Worm (Caenorhabditis elegans) whole organism, L3 larva: ENCODE measurements around the gene str-47.

ENCODE experiments used
- R02D3.7 ChIP-seq: fragments of 150-350 bp; optimal IDR thresholded peaks from 2 replicates; lab custom pipeline; 2014; ENCODE audit warnings: missing biosample characterization, missing genetic modification characterization
- ZK546.5 ChIP-seq: sonication (generic microtip); optimal IDR thresholded peaks from 2 replicates; lab custom pipeline; 2017; ENCODE audit warnings: missing biosample characterization, missing genetic modification characterization
- aly-2 ChIP-seq: fragments of 150-350 bp; optimal IDR thresholded peaks from 2 replicates; lab custom pipeline; 2014; ENCODE audit warnings: missing biosample characterization, missing genetic modification characterization
- ceh-82 ChIP-seq: fragments of 150-350 bp; optimal IDR thresholded peaks from 2 replicates; lab custom pipeline; 2014; ENCODE audit warnings: missing biosample characterization, missing genetic modification characterization
- ceh-9 ChIP-seq: sonication (generic microtip); optimal IDR thresholded peaks from 2 replicates; lab custom pipeline; 2018; ENCODE audit warnings: missing biosample characterization, missing genetic modification characterization
- daf-12 ChIP-seq: fragments of 150-350 bp; optimal IDR thresholded peaks from 2 replicates; lab custom pipeline; 2014; ENCODE audit warnings: missing biosample characterization, missing genetic modification reagents, missing genetic modification characterization
- egl-27 ChIP-seq: sonication (generic microtip); optimal IDR thresholded peaks from 4 replicates; lab custom pipeline; 2017; ENCODE audit warnings: missing biosample characterization, missing genetic modification reagents, missing genetic modification characterization
- elt-1 ChIP-seq: fragments of 150-350 bp; optimal IDR thresholded peaks from 2 replicates; lab custom pipeline; 2014; ENCODE audit warnings: missing biosample characterization, missing genetic modification characterization
- eor-1 ChIP-seq, 2 experiments: fragments of 150-350 bp; optimal IDR thresholded peaks; 2 replicates each; lab custom pipeline; 2014 to 2018; ENCODE audit warnings: missing biosample characterization in 2 of 2, missing genetic modification characterization in 2 of 2
- fkh-10 ChIP-seq: sonication (generic microtip); optimal IDR thresholded peaks from 2 replicates; lab custom pipeline; 2017; ENCODE audit warnings: missing biosample characterization, missing genetic modification reagents, missing genetic modification characterization
- fkh-2 ChIP-seq: fragments of 150-350 bp; optimal IDR thresholded peaks from 2 replicates; lab custom pipeline; 2014; ENCODE audit warnings: missing biosample characterization, missing genetic modification reagents, missing genetic modification characterization
- fos-1 ChIP-seq: fragments of 150-350 bp; optimal IDR thresholded peaks from 2 replicates; lab custom pipeline; 2014; ENCODE audit warnings: missing biosample characterization, missing genetic modification characterization
- lsy-12 ChIP-seq: sonication (generic microtip); optimal IDR thresholded peaks from 2 replicates; lab custom pipeline; 2016; ENCODE audit warnings: mild to moderate bottlenecking, missing genetic modification characterization, missing compliant biosample characterization
- mdl-1 ChIP-seq: fragments of 150-350 bp; optimal IDR thresholded peaks from 2 replicates; lab custom pipeline; 2014; ENCODE audit warnings: missing biosample characterization, missing genetic modification characterization
- mml-1 ChIP-seq: fragments of 150-350 bp; sonication (generic microtip); optimal IDR thresholded peaks from 3 replicates; lab custom pipeline; 2014; ENCODE audit warnings: missing biosample characterization, missing genetic modification characterization
- nfya-1 ChIP-seq: sonication (generic microtip); optimal IDR thresholded peaks from 2 replicates; lab custom pipeline; 2017; ENCODE audit warnings: missing genetic modification characterization, mild to moderate bottlenecking, missing compliant biosample characterization, antibody characterized with exemption, moderate library complexity; ENCODE audit not compliant: insufficient read depth
- nhr-11 ChIP-seq: fragments of 150-350 bp; optimal IDR thresholded peaks from 2 replicates; lab custom pipeline; 2014; ENCODE audit warnings: missing biosample characterization, missing genetic modification characterization
- nhr-12 ChIP-seq: fragments of 150-350 bp; optimal IDR thresholded peaks from 2 replicates; lab custom pipeline; 2014; ENCODE audit warnings: missing biosample characterization, missing genetic modification characterization
- nhr-23 ChIP-seq: fragments of 150-350 bp; optimal IDR thresholded peaks from 2 replicates; lab custom pipeline; 2014; ENCODE audit warnings: missing biosample characterization, missing genetic modification reagents, missing genetic modification characterization
- nhr-237 ChIP-seq: fragments of 150-350 bp; optimal IDR thresholded peaks from 2 replicates; lab custom pipeline; 2014; ENCODE audit warnings: missing biosample characterization, missing genetic modification characterization
- nhr-25 ChIP-seq: sonication (generic microtip); optimal IDR thresholded peaks from 2 replicates; lab custom pipeline; 2017; ENCODE audit warnings: missing biosample characterization, missing genetic modification characterization
- nhr-43 ChIP-seq: sonication (generic microtip); optimal IDR thresholded peaks from 2 replicates; lab custom pipeline; 2016; ENCODE audit warnings: mild to moderate bottlenecking, missing genetic modification characterization, missing compliant biosample characterization; ENCODE audit not compliant: poor library complexity, severe bottlenecking
- nhr-67 ChIP-seq: fragments of 150-350 bp; optimal IDR thresholded peaks from 2 replicates; lab custom pipeline; 2014; ENCODE audit warnings: missing biosample characterization, missing genetic modification characterization
- nhr-76 ChIP-seq: fragments of 150-350 bp; sonication (generic microtip); optimal IDR thresholded peaks from 5 replicates; lab custom pipeline; 2014; ENCODE audit warnings: missing biosample characterization, missing genetic modification characterization
- nhr-77 ChIP-seq: fragments of 150-350 bp; optimal IDR thresholded peaks from 2 replicates; lab custom pipeline; 2014; ENCODE audit warnings: missing biosample characterization, missing genetic modification characterization
- pha-4 ChIP-seq: fragments of 150-350 bp; optimal IDR thresholded peaks from 2 replicates; lab custom pipeline; 2014; ENCODE audit warnings: missing biosample characterization, missing genetic modification reagents, missing genetic modification characterization
- sea-2 ChIP-seq: fragments of 150-350 bp; sonication (generic microtip); optimal IDR thresholded peaks from 4 replicates; lab custom pipeline; 2014; ENCODE audit warnings: missing biosample characterization, missing genetic modification reagents, missing genetic modification characterization
- skn-1 ChIP-seq: fragments of 150-350 bp; optimal IDR thresholded peaks from 2 replicates; lab custom pipeline; 2014; ENCODE audit warnings: missing biosample characterization, missing genetic modification characterization
- tbx-2 ChIP-seq: sonication (generic microtip); optimal IDR thresholded peaks from 2 replicates; lab custom pipeline; 2016; ENCODE audit warnings: mild to moderate bottlenecking, missing genetic modification characterization, missing compliant biosample characterization
- unc-39 ChIP-seq: sonication (generic microtip); optimal IDR thresholded peaks from 4 replicates; lab custom pipeline; 2017; ENCODE audit warnings: missing biosample characterization, missing genetic modification characterization
- zag-1 ChIP-seq: fragments of 150-350 bp; optimal IDR thresholded peaks from 2 replicates; lab custom pipeline; 2014; ENCODE audit warnings: missing biosample characterization, missing genetic modification characterization
- ztf-11 ChIP-seq: fragments of 150-350 bp; optimal IDR thresholded peaks from 2 replicates; lab custom pipeline; 2014; ENCODE audit warnings: missing biosample characterization, missing genetic modification characterization

Gene str-47

ce11 chrV:7649963-7650362 is 4.4 kb downstream of the str-47 start:
- TF ChIP-seq fkh-10 (GFP tag; lab: Kevin White, UChicago) (no peak), aly-2 (tag; lab: Kevin White, UChicago) (no peak), daf-12 (no peak), egl-27 (tag; lab: Kevin White, UChicago) (no peak)

- TF ChIP-seq unc-39 (tag; lab: Kevin White, UChicago) (no peak), ceh-9 (tag; lab: Kevin White, UChicago) (no peak), fkh-2 (tag; lab: Kevin White, UChicago) (no peak), sea-2 (GFP tag; lab: Kevin White, UChicago) (no peak), ceh-82 (tag; lab: Kevin White, UChicago) (no peak), mml-1 (tag; lab: Kevin White, UChicago) (no peak)
Measured at ce11 chrV:7651757-7652156, 6.2 kb downstream of the str-47 start, which contains the start of gene srh-234. srh-234 (minus strand) TSS chrV:7651857.

ce11 chrV:7653567-7653966 is 8.0 kb downstream of the str-47 start, which contains the start of gene srh-200:
srh-200 (minus strand) TSS chrV:7653667.
- no peak for TF ChIP-seq ZK546.5
- TF ChIP-seq tbx-2 (tag; lab: Kevin White, UChicago) = no peak
- no peak for TF ChIP-seq nhr-25 (tag; lab: Kevin White, UChicago)
- no peak for TF ChIP-seq nhr-77
- TF ChIP-seq daf-12 = no peak
- no peak for TF ChIP-seq nhr-237
- TF ChIP-seq skn-1 (tag; lab: Kevin White, UChicago) = no peak

ce11 chrV:7667940-7668339 is 22.4 kb downstream of the str-47 start, which contains the start of gene C12D5.5:
C12D5.5 (plus strand) TSS chrV:7668240.
- TF ChIP-seq aly-2 (tag; lab: Kevin White, UChicago) (no peak), pha-4 (tag; lab: Kevin White, UChicago) (no peak), nhr-23 (no peak), ztf-11 (no peak), elt-1 (tag; lab: Kevin White, UChicago) (no peak), nhr-76 (tag; lab: Kevin White, UChicago) (no peak), nhr-25 (tag; lab: Kevin White, UChicago) (no peak), R02D3.7 (no peak), fos-1 (tag; lab: Kevin White, UChicago) (no peak), daf-12 (no peak), nhr-43 (tag; lab: Kevin White, UChicago) (no peak), nhr-67 (tag; lab: Kevin White, UChicago) (no peak), nhr-12 (tag; lab: Kevin White, UChicago) (no peak)

ce11 chrV:7672258-7672657 is 26.7 kb downstream of the str-47 start, which contains the start of gene C12D5.4:
C12D5.4 (plus strand) TSS chrV:7672558.
- TF ChIP-seq mdl-1 (tag; lab: Kevin White, UChicago) (no peak), ceh-82 (tag; lab: Kevin White, UChicago) (no peak), nhr-23 (no peak)
- TF ChIP-seq, all 47 proteins: peak for 0

ce11 chrV:7675904-7676303 is 30.4 kb downstream of the str-47 start, which contains the start of gene C12D5.3:
C12D5.3 (plus strand) TSS chrV:7676204.
- no peak for TF ChIP-seq nfya-1 (tag; lab: Kevin White, UChicago)
- TF ChIP-seq ceh-9 (tag; lab: Kevin White, UChicago) = no peak
- TF ChIP-seq pha-4 (tag; lab: Kevin White, UChicago) = no peak
- TF ChIP-seq tbx-2 (tag; lab: Kevin White, UChicago) = no peak
- no peak for TF ChIP-seq mdl-1 (tag; lab: Kevin White, UChicago)
- no peak for TF ChIP-seq eor-1 (tag; optimal IDR thresholded peaks at IDR 0.05; lab: Kevin White, UChicago)
- TF ChIP-seq lsy-12 (tag; lab: Kevin White, UChicago) = no peak
- TF ChIP-seq nhr-67 (tag; lab: Kevin White, UChicago) = no peak
- no peak for TF ChIP-seq zag-1 (tag; lab: Kevin White, UChicago)
- no peak for TF ChIP-seq nhr-237
- no peak for TF ChIP-seq nhr-11
- no peak for TF ChIP-seq nhr-12 (tag; lab: Kevin White, UChicago)
